Fruit fly (Drosophila melanogaster) whole organism, pupa: ENCODE data around the gene CG31207.

Experiments used
- CG10348 ChIP-seq: fragments of 200-800 bp; sonication (Bioruptor generic); IDR thresholded peaks from 2 replicates; pipeline ENCODE4 v1.3.6; 2022; ENCODE audit warnings: missing biosample characterization, missing genetic modification characterization
- CG12605 ChIP-seq: fragments of 200-800 bp; sonication (Bioruptor generic); IDR thresholded peaks from 2 replicates; pipeline ENCODE4 v1.3.6; 2022; ENCODE audit warnings: missing biosample characterization, missing genetic modification characterization
- CG13204 ChIP-seq: fragments of 200-800 bp; sonication (Bioruptor generic); optimal IDR thresholded peaks from 2 replicates; lab custom pipeline; 2018; ENCODE audit warnings: missing biosample characterization, mild to moderate bottlenecking, missing genetic modification characterization, moderate library complexity
- CG14655 ChIP-seq: fragments of 200-800 bp; sonication (Bioruptor generic); optimal IDR thresholded peaks from 3 replicates; lab custom pipeline; 2017; ENCODE audit warnings: mild to moderate bottlenecking, missing biosample characterization, missing genetic modification reagents, missing genetic modification characterization
- CG15710 ChIP-seq: fragments of 200-800 bp; sonication (Bioruptor generic); optimal IDR thresholded peaks from 2 replicates; lab custom pipeline; 2018; ENCODE audit warnings: missing biosample characterization, mild to moderate bottlenecking, missing genetic modification characterization, moderate library complexity
- CG17806 ChIP-seq: fragments of 200-800 bp; sonication (Bioruptor generic); optimal IDR thresholded peaks from 2 replicates; lab custom pipeline; 2018; ENCODE audit warnings: missing biosample characterization, mild to moderate bottlenecking, missing genetic modification characterization, moderate library complexity
- CG32121 ChIP-seq: fragments of 200-800 bp; sonication (Bioruptor generic); IDR thresholded peaks from 2 replicates; pipeline ENCODE4 v1.3.6; 2022; ENCODE audit warnings: missing biosample characterization, missing genetic modification characterization
- CG34367 ChIP-seq: fragments of 200-800 bp; sonication (Bioruptor generic); optimal IDR thresholded peaks from 2 replicates; lab custom pipeline; 2018; ENCODE audit warnings: missing biosample characterization, mild to moderate bottlenecking, missing genetic modification characterization
- CG4496 ChIP-seq: fragments of 200-800 bp; sonication (Bioruptor generic); IDR thresholded peaks from 3 replicates; pipeline ENCODE4 v1.3.6; 2022; ENCODE audit warnings: missing biosample characterization, missing genetic modification characterization
- CG8159 ChIP-seq: fragments of 200-800 bp; sonication (Bioruptor generic); optimal IDR thresholded peaks from 3 replicates; lab custom pipeline; 2018; ENCODE audit warnings: missing biosample characterization, mild to moderate bottlenecking, missing genetic modification characterization, moderate library complexity
- CG8301 ChIP-seq: fragments of 200-800 bp; sonication (Bioruptor generic); optimal IDR thresholded peaks from 2 replicates; lab custom pipeline; 2018; ENCODE audit warnings: missing biosample characterization, mild to moderate bottlenecking, missing genetic modification characterization
- CG9948 ChIP-seq: fragments of 200-800 bp; sonication (Bioruptor generic); optimal IDR thresholded peaks from 2 replicates; lab custom pipeline; 2018; ENCODE audit warnings: missing biosample characterization, mild to moderate bottlenecking, missing genetic modification characterization, moderate library complexity
- D1 ChIP-seq: fragments of 200-800 bp; sonication (Bioruptor generic); optimal IDR thresholded peaks from 2 replicates; lab custom pipeline; 2018; ENCODE audit warnings: missing biosample characterization, mild to moderate bottlenecking, missing genetic modification characterization, moderate library complexity
- EcR ChIP-seq: fragments of 200-800 bp; sonication (Bioruptor generic); optimal IDR thresholded peaks from 3 replicates; lab custom pipeline; 2019; ENCODE audit warnings: missing biosample characterization, missing genetic modification characterization, mild to moderate bottlenecking, moderate library complexity, missing genetic modification reagents
- Ets98B ChIP-seq: fragments of 200-800 bp; sonication (Bioruptor generic); IDR thresholded peaks from 2 replicates; pipeline ENCODE4 v1.3.6; 2022; ENCODE audit warnings: missing biosample characterization, missing genetic modification characterization
- Pif1A ChIP-seq: fragments of 200-800 bp; sonication (Bioruptor generic); optimal IDR thresholded peaks from 3 replicates; lab custom pipeline; 2016; ENCODE audit warnings: missing biosample characterization, missing genetic modification characterization
- Pif1B ChIP-seq: fragments of 200-800 bp; sonication (Bioruptor generic); optimal IDR thresholded peaks from 3 replicates; lab custom pipeline; 2016; ENCODE audit warnings: missing biosample characterization, missing genetic modification characterization
- Snoo ChIP-seq: fragments of 200-800 bp; sonication (Bioruptor generic); optimal IDR thresholded peaks from 3 replicates; lab custom pipeline; 2017; ENCODE audit warnings: missing biosample characterization, mild to moderate bottlenecking, missing genetic modification characterization, inconsistent platforms
- fd96Ca ChIP-seq: fragments of 200-800 bp; sonication (Bioruptor generic); IDR thresholded peaks from 3 replicates; pipeline ENCODE4 v1.3.6; 2022; ENCODE audit warnings: missing biosample characterization, missing genetic modification characterization
- gl ChIP-seq: fragments of 200-800 bp; sonication (Bioruptor generic); optimal IDR thresholded peaks from 2 replicates; lab custom pipeline; 2018; ENCODE audit warnings: missing biosample characterization, mild to moderate bottlenecking, missing genetic modification characterization
- rn ChIP-seq: fragments of 200-800 bp; sonication (Bioruptor generic); IDR thresholded peaks from 2 replicates; pipeline ENCODE4 v1.3.6; 2022; ENCODE audit warnings: missing biosample characterization, missing genetic modification characterization

CG31207 gene

dm6 chr3R:21046927-21047326, at the start of gene CG31207:
Gene CG31207 (minus strand): TSS chr3R:21047027.
- TF ChIP-seq CG10348 (GFP tag; lab: Robert Waterston, UW), result no peak
- TF ChIP-seq Pif1A (GFP tag; lab: Kevin White, UChicago), result no peak
- TF ChIP-seq CG4496 (GFP tag; lab: Robert Waterston, UW), result no peak
- no peak for TF ChIP-seq rn (GFP tag; lab: Robert Waterston, UW)
- TF ChIP-seq EcR, result no peak

- TF ChIP-seq CG34367 (tag; lab: Kevin White, UChicago) (no peak), CG8301 (no peak), Pif1B (GFP tag; lab: Kevin White, UChicago) (no peak), Snoo (tag; lab: Kevin White, UChicago) (no peak), CG17806 (tag; lab: Kevin White, UChicago) (no peak), Pif1A (GFP tag; lab: Kevin White, UChicago) (no peak), fd96Ca (GFP tag; lab: Robert Waterston, UW) (no peak), CG13204 (GFP tag; lab: Kevin White, UChicago) (no peak), D1 (tag; lab: Kevin White, UChicago) (no peak), CG4496 (GFP tag; lab: Robert Waterston, UW) (no peak), CG32121 (no peak), rn (GFP tag; lab: Robert Waterston, UW) (no peak), CG14655 (no peak), EcR (no peak), CG9948 (no peak), CG12605 (GFP tag; lab: Robert Waterston, UW) (no peak), Ets98B (GFP tag; lab: Robert Waterston, UW) (no peak)
Measured at dm6 chr3R:21094292-21094691, 47.5 kb upstream of the CG31207 start.

DNA sequence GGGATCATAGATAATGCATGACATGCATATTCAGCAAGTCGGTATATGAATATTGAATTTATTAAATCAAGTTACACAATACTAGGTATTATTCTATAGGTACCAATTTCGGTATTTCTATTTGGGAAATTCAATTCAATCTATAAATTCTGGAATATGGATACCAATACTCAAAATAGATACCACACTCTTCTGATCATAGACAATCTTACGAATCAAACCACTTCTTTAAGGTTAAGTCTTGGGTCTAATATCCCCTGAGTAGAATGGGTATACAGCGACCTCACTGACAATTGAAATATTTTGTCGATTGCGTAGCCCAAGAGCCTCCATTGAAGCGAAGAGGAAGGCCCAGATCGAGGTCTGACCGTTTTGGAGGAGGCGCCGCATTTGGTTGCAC, 46.0 kb upstream of the CG31207 start:
- TF ChIP-seq Snoo (tag; lab: Kevin White, UChicago), result no peak
- TF ChIP-seq CG8159 (tag; lab: Kevin White, UChicago), result no peak

dm6 chr3R:21092036-21092435, 45.2 kb upstream of the CG31207 start:
- no peak for TF ChIP-seq gl
- no peak for TF ChIP-seq Snoo (tag; lab: Kevin White, UChicago)
- TF ChIP-seq EcR, result peak; percentile 64
- TF ChIP-seq Ets98B (GFP tag; lab: Robert Waterston, UW), result no peak
- no peak for TF ChIP-seq CG9948
- TF ChIP-seq CG32121, result no peak
- TF ChIP-seq, all 21 proteins: peak for 1

DNA sequence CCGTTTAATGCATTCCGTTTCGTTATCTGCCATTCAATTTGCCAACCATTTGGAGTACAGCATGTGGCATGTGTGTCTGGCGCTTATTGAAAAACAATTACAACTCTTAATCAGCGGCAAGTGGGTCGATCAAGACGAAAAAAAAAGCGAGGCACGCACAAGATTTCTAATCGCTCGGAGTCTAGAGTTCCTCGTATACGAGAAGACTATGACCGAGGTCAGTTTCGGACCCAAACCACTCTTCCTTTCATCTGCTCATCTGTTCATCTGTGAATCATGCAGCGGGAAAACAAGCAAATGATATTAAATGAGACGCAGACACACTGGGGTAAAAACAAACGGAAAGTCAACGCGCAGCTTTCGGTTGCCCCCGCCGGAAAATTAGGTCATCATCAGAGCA, 44.7 kb upstream of the CG31207 start:
- TF ChIP-seq CG10348 (GFP tag; lab: Robert Waterston, UW), result no peak
- peak; percentile 40; the same call in 1 of the 3 replicates for TF ChIP-seq CG4496 (GFP tag; lab: Robert Waterston, UW)

dm6 chr3R:21090230-21091021, 43.6 kb upstream of the CG31207 start:
- TF ChIP-seq Snoo (tag; lab: Kevin White, UChicago) (no peak), CG15710 (tag; lab: Kevin White, UChicago) (no peak), Pif1A (GFP tag; lab: Kevin White, UChicago) (no peak), CG13204 (GFP tag; lab: Kevin White, UChicago) (peak; percentile 20), CG12605 (GFP tag; lab: Robert Waterston, UW) (no peak), CG9948 (no peak), EcR (peak; percentile 62), fd96Ca (GFP tag; lab: Robert Waterston, UW) (no peak), CG17806 (tag; lab: Kevin White, UChicago) (no peak), Pif1B (GFP tag; lab: Kevin White, UChicago) (no peak)

- peak; percentile 12 for TF ChIP-seq gl
- TF ChIP-seq CG32121, result peak; percentile 29; the same call in 1 of the 2 replicates
- TF ChIP-seq Pif1B (GFP tag; lab: Kevin White, UChicago), result peak; percentile 64
- no peak for TF ChIP-seq CG14655
- peak; percentile 60 for TF ChIP-seq Pif1A (GFP tag; lab: Kevin White, UChicago)
- no peak for TF ChIP-seq CG8301
- TF ChIP-seq CG4496 (GFP tag; lab: Robert Waterston, UW), result peak; percentile 54; the same call in 1 of the 3 replicates
- no peak for TF ChIP-seq D1 (tag; lab: Kevin White, UChicago)
- 0 out of 2 replicates have a peak, but pooled peaks have one; percentile 31 for TF ChIP-seq CG12605 (GFP tag; lab: Robert Waterston, UW)
- TF ChIP-seq Ets98B (GFP tag; lab: Robert Waterston, UW), result peak; percentile 27; the same call in 1 of the 2 replicates
- peak; percentile 41 for TF ChIP-seq CG34367 (tag; lab: Kevin White, UChicago)
- TF ChIP-seq Snoo (tag; lab: Kevin White, UChicago), result peak; percentile 43
- TF ChIP-seq CG17806 (tag; lab: Kevin White, UChicago), result no peak
- no peak for TF ChIP-seq CG13204 (GFP tag; lab: Kevin White, UChicago)
- TF ChIP-seq CG8159 (tag; lab: Kevin White, UChicago), result peak; percentile 32
- no peak for TF ChIP-seq CG10348 (GFP tag; lab: Robert Waterston, UW)
- no peak for TF ChIP-seq CG9948
- no peak for TF ChIP-seq rn (GFP tag; lab: Robert Waterston, UW)
- no peak for TF ChIP-seq CG15710 (tag; lab: Kevin White, UChicago)
- TF ChIP-seq fd96Ca (GFP tag; lab: Robert Waterston, UW), result peak; percentile 42; the same call in 1 of the 3 replicates
- TF ChIP-seq EcR, result no peak
Measured at dm6 chr3R:21089416-21089815, 42.6 kb upstream of the CG31207 start.
